Fruit fly (Drosophila melanogaster): ENCODE measurements around the gene CG11843.

dm6 chr3R:29096009-29096443 is 41.9 kb downstream of the CG11843 start:
- no peak for TF ChIP-seq CG8478 (optimal IDR thresholded peaks at IDR 0.05)
- TF ChIP-seq CTCF (optimal IDR thresholded peaks at IDR 0.05), result no peak

Measured in S2 (cell line).